Worm (Caenorhabditis elegans): ENCODE data around the gene F46B6.6.

ce11 chrV:9771970-9772369, 14.7 kb downstream of the F46B6.6 start, which contains the start of gene F46B6.2:
- TF ChIP-seq T22C8.4 (GFP tag; IDR thresholded peaks at IDR 0.05) (no peak), ztf-23 (GFP tag; IDR thresholded peaks at IDR 0.05) (no peak), med-1 (GFP tag; optimal IDR thresholded peaks at IDR 0.05; ENCODE audit: insufficient read depth) (no peak), ref-1 (GFP tag; conservative IDR thresholded peaks at IDR 0.05) (no peak), klf-2 (GFP tag; conservative IDR thresholded peaks at IDR 0.05) (no peak)

All from whole organism, midembryonic.